Fruit fly (Drosophila melanogaster) whole organism, adult: Measurements from ENCODE around the gene CG43290.

Experiments used
- CG11617 ChIP-seq: fragments of 200-800 bp; sonication (Bioruptor generic); optimal IDR thresholded peaks from 2 replicates; lab custom pipeline; 2017; ENCODE audit warnings: mild to moderate bottlenecking, missing biosample characterization, missing genetic modification reagents, missing genetic modification characterization
- CG12768 ChIP-seq: fragments of 200-800 bp; sonication (Bioruptor generic); optimal IDR thresholded peaks from 2 replicates; lab custom pipeline; 2017; ENCODE audit warnings: missing biosample characterization, missing genetic modification characterization, mild to moderate bottlenecking, moderate library complexity, missing genetic modification reagents
- CG33017 ChIP-seq: fragments of 200-800 bp; sonication (Bioruptor generic); optimal IDR thresholded peaks from 2 replicates; lab custom pipeline; 2018; ENCODE audit warnings: missing biosample characterization, mild to moderate bottlenecking, missing genetic modification characterization, moderate library complexity
- CG7101 ChIP-seq: fragments of 200-800 bp; sonication (Bioruptor generic); optimal IDR thresholded peaks from 2 replicates; lab custom pipeline; 2018; ENCODE audit warnings: missing biosample characterization, mild to moderate bottlenecking, missing genetic modification characterization, moderate library complexity
- Mnt ChIP-seq: fragments of 200-800 bp; sonication (Bioruptor generic); optimal IDR thresholded peaks from 2 replicates; lab custom pipeline; 2016; ENCODE audit warnings: missing biosample characterization, mild to moderate bottlenecking, missing genetic modification characterization
- cic ChIP-seq: fragments of 200-800 bp; sonication (Bioruptor generic); optimal IDR thresholded peaks from 2 replicates; lab custom pipeline; 2017; ENCODE audit warnings: missing biosample characterization, mild to moderate bottlenecking, missing genetic modification characterization, moderate library complexity
- pad ChIP-seq: fragments of 200-800 bp; sonication (Bioruptor generic); optimal IDR thresholded peaks from 3 replicates; lab custom pipeline; 2017; ENCODE audit warnings: missing biosample characterization, missing genetic modification characterization, mild to moderate bottlenecking, moderate library complexity, missing genetic modification reagents
- tj ChIP-seq: fragments of 200-800 bp; sonication (Bioruptor generic); optimal IDR thresholded peaks from 3 replicates; lab custom pipeline; 2017; ENCODE audit warnings: missing biosample characterization, mild to moderate bottlenecking, missing genetic modification characterization, moderate library complexity
- toe ChIP-seq: fragments of 200-800 bp; sonication (Bioruptor generic); optimal IDR thresholded peaks from 2 replicates; lab custom pipeline; 2016; ENCODE audit warnings: missing biosample characterization, missing genetic modification characterization

dm6 chr3R:7309579-7310037 is 39.7 kb downstream of the CG43290 start, which contains the start of gene rn:
- no peak for TF ChIP-seq pad (GFP tag; lab: Kevin White, UChicago)
- no peak for TF ChIP-seq Mnt (GFP tag; lab: Kevin White, UChicago)
- no peak for TF ChIP-seq CG11617 (GFP tag; lab: Kevin White, UChicago)
- TF ChIP-seq tj (GFP tag; lab: Kevin White, UChicago): no peak
- no peak for TF ChIP-seq CG33017 (tag; lab: Kevin White, UChicago)
- no peak for TF ChIP-seq cic (GFP tag; lab: Kevin White, UChicago)
- TF ChIP-seq CG12768 (GFP tag; lab: Kevin White, UChicago): no peak
- no peak for TF ChIP-seq toe (GFP tag; lab: Kevin White, UChicago)
- no peak for TF ChIP-seq CG7101 (tag; lab: Kevin White, UChicago)
